Worm (Caenorhabditis elegans): ENCODE measurements around the gene ldb-1.

DNA sequence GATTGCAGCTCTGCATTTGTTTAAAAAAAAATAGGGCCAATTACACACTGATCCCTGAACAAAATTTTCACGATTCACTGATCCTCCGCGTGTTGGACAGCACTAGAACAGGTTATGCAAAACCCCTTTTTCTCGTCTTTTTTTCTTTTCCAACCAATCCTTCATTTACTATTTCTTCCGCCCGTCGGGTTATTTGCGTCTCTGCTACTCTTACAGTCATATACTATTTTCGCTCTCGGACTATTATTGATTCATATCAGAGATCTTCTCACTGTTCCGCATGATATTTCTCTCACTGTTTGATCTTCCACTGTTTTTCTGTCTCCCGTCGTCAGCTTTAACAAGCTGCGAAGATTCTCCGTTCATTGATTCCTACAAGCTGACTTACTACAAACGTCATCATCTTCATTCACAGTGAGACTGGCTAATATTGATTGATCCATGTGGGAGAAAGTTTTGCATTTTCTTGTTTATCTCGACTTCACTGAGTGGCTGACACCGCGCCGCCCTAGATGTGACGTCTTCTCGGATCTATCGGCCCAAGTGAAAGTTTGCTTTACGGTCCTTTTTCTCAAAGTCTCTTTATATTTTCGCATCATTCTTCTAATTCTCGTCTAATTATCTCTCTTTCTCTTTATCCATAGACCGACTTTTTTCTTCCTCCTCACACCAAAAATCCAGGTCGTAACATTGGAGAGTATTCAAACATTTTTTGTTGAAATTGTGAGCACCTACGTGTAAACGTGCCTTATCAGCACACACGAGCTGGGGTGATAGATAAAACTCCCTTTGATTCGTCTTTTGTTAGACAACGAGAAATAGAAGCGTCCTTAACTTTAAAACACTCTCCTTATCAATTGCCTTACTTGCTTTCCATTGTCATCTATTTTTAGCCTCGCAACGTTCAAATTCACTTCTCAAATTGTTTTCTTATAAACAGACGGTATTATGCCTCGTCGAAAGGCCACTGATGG lies 7.7 kb downstream of the ldb-1 start:
- TF ChIP-seq W03F9.2 (tag; optimal IDR thresholded peaks at IDR 0.05): no peak
- no peak for TF ChIP-seq him-1 (tag; optimal IDR thresholded peaks at IDR 0.05)
- no peak for TF ChIP-seq dao-5 (tag; optimal IDR thresholded peaks at IDR 0.05)
